Worm (Caenorhabditis elegans) whole organism, young adult: ENCODE results near the gene sra-30.

ENCODE experiments used
- F49E8.2 ChIP-seq: sonication (generic microtip); optimal IDR thresholded peaks from 3 replicates; lab custom pipeline; 2017; ENCODE audit warnings: missing genetic modification characterization, mild to moderate bottlenecking, missing compliant biosample characterization, antibody characterized with exemption, moderate library complexity; ENCODE audit not compliant: insufficient read depth
- F57A8.1 ChIP-seq: fragments of 200-800 bp; sonication (Bioruptor generic); optimal IDR thresholded peaks from 2 replicates; lab custom pipeline; 2018; ENCODE audit warnings: mild to moderate bottlenecking, missing genetic modification characterization, moderate library complexity, missing compliant biosample characterization
- Y95B8A.8 ChIP-seq: fragments of 200-800 bp; sonication (Bioruptor generic); IDR thresholded peaks from 2 replicates; pipeline ENCODE4 v1.3.6; 2022; ENCODE audit warnings: missing genetic modification reagents, missing genetic modification characterization, missing compliant biosample characterization
- akir-1 ChIP-seq: fragments of 200-800 bp; sonication (Bioruptor generic); optimal IDR thresholded peaks from 2 replicates; lab custom pipeline; 2018; ENCODE audit warnings: mild to moderate bottlenecking, missing genetic modification characterization, moderate library complexity, missing compliant biosample characterization
- aptf-3 ChIP-seq: fragments of 200-800 bp; sonication (Bioruptor generic); IDR thresholded peaks from 2 replicates; pipeline ENCODE4 v1.3.6; 2022; ENCODE audit warnings: missing genetic modification characterization, missing compliant biosample characterization
- attf-6 ChIP-seq: fragments of 200-800 bp; sonication (Bioruptor generic); IDR thresholded peaks from 2 replicates; pipeline ENCODE4 v1.3.6; 2022; ENCODE audit warnings: missing genetic modification reagents, missing genetic modification characterization, missing compliant biosample characterization
- ceh-79 ChIP-seq: sonication (generic microtip); optimal IDR thresholded peaks from 2 replicates; lab custom pipeline; 2017; ENCODE audit warnings: mild to moderate bottlenecking, missing genetic modification characterization, missing compliant biosample characterization
- dox-1 ChIP-seq: fragments of 200-800 bp; sonication (Bioruptor generic); IDR thresholded peaks from 2 replicates; pipeline ENCODE4 v1.3.6; 2022; ENCODE audit warnings: missing genetic modification reagents, missing genetic modification characterization, missing compliant biosample characterization
- hlh-26 ChIP-seq: fragments of 200-800 bp; sonication (Bioruptor generic); conservative IDR thresholded peaks from 2 replicates; pipeline ENCODE4 v1.3.6; 2022; ENCODE audit warnings: missing genetic modification reagents, missing genetic modification characterization, missing compliant biosample characterization
- hsf-1 ChIP-seq: fragments of 200-800 bp; sonication (Bioruptor generic); IDR thresholded peaks from 2 replicates; pipeline ENCODE4 v1.3.6; 2022; ENCODE audit warnings: missing genetic modification reagents, missing genetic modification characterization, missing compliant biosample characterization
- lsy-27 ChIP-seq: sonication (generic microtip); optimal IDR thresholded peaks from 2 replicates; lab custom pipeline; 2017; ENCODE audit warnings: missing genetic modification characterization, mild to moderate bottlenecking, missing compliant biosample characterization, antibody characterized with exemption, missing genotype, borderline replicate concordance; ENCODE audit not compliant: insufficient read depth
- nfya-2 ChIP-seq: fragments of 200-800 bp; sonication (Bioruptor generic); IDR thresholded peaks from 2 replicates; pipeline ENCODE4 v1.3.6; 2022; ENCODE audit warnings: missing genetic modification reagents, missing genetic modification characterization, missing compliant biosample characterization
- nhr-120 ChIP-seq: fragments of 200-800 bp; sonication (Bioruptor generic); IDR thresholded peaks from 2 replicates; pipeline ENCODE4 v1.3.6; 2022; ENCODE audit warnings: missing genetic modification characterization, missing compliant biosample characterization
- nhr-27 ChIP-seq: fragments of 200-800 bp; sonication (Bioruptor generic); optimal IDR thresholded peaks from 2 replicates; lab custom pipeline; 2018; ENCODE audit warnings: mild to moderate bottlenecking, missing genetic modification characterization, moderate library complexity, missing compliant biosample characterization
- snpc-4 ChIP-seq, 5 experiments: fragments of 150-350 bp in 1 of 5; sonication (generic microtip) in 4 of 5; optimal IDR thresholded peaks; 2 replicates each; lab custom pipeline; 2014 to 2018; ENCODE audit warnings: missing genetic modification characterization in 5 of 5, missing biosample characterization in 3 of 5, antibody characterized with exemption in 2 of 5, mild to moderate bottlenecking in 2 of 5, missing compliant biosample characterization in 2 of 5, missing genotype in 2 of 5, moderate library complexity in 2 of 5, missing genetic modification reagents in 1 of 5

sra-30 gene

ce11 chrIV:15166678-15167077, 36.1 kb downstream of the sra-30 start:
- TF ChIP-seq attf-6 (GFP tag; lab: Robert Waterston, UW), result peak; percentile 45; the same call in 1 of the 2 replicates
- TF ChIP-seq hsf-1 (GFP tag; lab: Robert Waterston, UW), result peak; percentile 96
- peak; percentile 73; the same call in 1 of the 2 replicates for TF ChIP-seq dox-1 (GFP tag; lab: Robert Waterston, UW)
- TF ChIP-seq, all 124 proteins: peak for 3; not testable (repeated sequence) for 121

- TF ChIP-seq snpc-4 (GFP tag; optimal IDR thresholded peaks at IDR 0.05; lab: Kevin White, UChicago), result no peak
- peak in 1 of 4 experiments; percentile 45 for TF ChIP-seq snpc-4 (tag; optimal IDR thresholded peaks at IDR 0.05; lab: Kevin White, UChicago)
- peak; percentile 76; the same call in 1 of the 2 replicates for TF ChIP-seq attf-6 (GFP tag; lab: Robert Waterston, UW)
- no peak for TF ChIP-seq lsy-27
These were observed 37.2 kb downstream of the sra-30 start for ce11 chrIV:15165602-15166001.

- TF ChIP-seq ceh-79 (tag; lab: Kevin White, UChicago), result no peak
- TF ChIP-seq Y95B8A.8 (GFP tag; lab: Robert Waterston, UW), result no peak
- TF ChIP-seq F57A8.1 (GFP tag; lab: Kevin White, UChicago), result no peak
- TF ChIP-seq aptf-3 (GFP tag; lab: Robert Waterston, UW), result no peak
- TF ChIP-seq nfya-2 (GFP tag; lab: Robert Waterston, UW), result no peak
- no peak for TF ChIP-seq F49E8.2 (tag; lab: Kevin White, UChicago)
- no peak for TF ChIP-seq akir-1 (GFP tag; lab: Kevin White, UChicago)
- TF ChIP-seq hlh-26 (GFP tag; lab: Robert Waterston, UW), result no peak
- no peak for TF ChIP-seq nhr-27 (tag; lab: Kevin White, UChicago)
- TF ChIP-seq nhr-120 (GFP tag; lab: Robert Waterston, UW), result no peak
These were observed 55.7 kb downstream of the sra-30 start, which contains the start of gene str-78 for ce11 chrIV:15147104-15147503. Gene str-78 (minus strand): TSS chrIV:15147204.
